Fruit fly (Drosophila melanogaster) whole organism: ENCODE measurements around the gene yip7.

Experiments used
- CG8478 ChIP-seq: fragments of >200 bp; optimal IDR thresholded peaks from 2 replicates; lab custom pipeline; 2018; ENCODE audit warnings: inconsistent platforms
- Dll ChIP-seq: fragments of >200 bp; optimal IDR thresholded peaks from 2 replicates; lab custom pipeline; 2017
- EcR ChIP-seq, 2 experiments: fragments of >200 bp; optimal IDR thresholded peaks; 2 replicates each; lab custom pipeline; 2017; ENCODE audit warnings: missing biosample characterization in 2 of 2, missing genetic modification characterization in 2 of 2, missing genetic modification reagents in 2 of 2
- pan ChIP-seq: fragments of >200 bp; optimal IDR thresholded peaks from 2 replicates; lab custom pipeline; 2017
- psq ChIP-seq: fragments of >200 bp; optimal IDR thresholded peaks from 2 replicates; lab custom pipeline; 2017
- usp ChIP-seq: fragments of >200 bp; optimal IDR thresholded peaks from 2 replicates; lab custom pipeline; 2017; ENCODE audit warnings: missing biosample characterization, missing genetic modification characterization, mixed read lengths

Gene yip7

DNA sequence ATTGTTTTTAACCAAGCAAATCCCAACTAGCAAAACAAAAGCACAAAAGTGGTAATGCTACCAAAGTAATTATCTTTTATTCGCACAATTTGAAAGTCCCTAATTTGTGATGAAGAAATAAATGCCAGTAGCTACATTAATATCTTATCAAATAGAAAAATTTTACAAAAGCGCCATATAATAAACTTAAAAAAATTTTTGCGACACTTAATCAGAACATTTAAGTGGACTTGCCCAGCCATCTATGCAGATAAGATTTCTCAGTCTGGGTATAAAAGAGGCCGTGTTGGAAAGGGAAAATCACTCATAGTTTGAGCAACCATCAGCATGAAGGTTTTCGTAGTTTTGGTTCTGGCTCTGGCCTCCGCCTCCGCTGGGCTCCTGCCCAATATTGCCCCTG lies at the start of gene yip7:
Gene yip7, plus strand, starts transcription at position 301 of the 400 bp plus-strand sequence.
- TF ChIP-seq usp (GFP tag; lab: Kevin White, UChicago) (no peak), EcR (GFP tag; optimal IDR thresholded peaks at IDR 0.05; lab: Kevin White, UChicago) (no peak), CG8478 (lab: Kevin White, UChicago) (no peak), Dll (lab: Kevin White, UChicago) (no peak), pan (lab: Kevin White, UChicago) (no peak), psq (lab: Kevin White, UChicago) (no peak)

DNA sequence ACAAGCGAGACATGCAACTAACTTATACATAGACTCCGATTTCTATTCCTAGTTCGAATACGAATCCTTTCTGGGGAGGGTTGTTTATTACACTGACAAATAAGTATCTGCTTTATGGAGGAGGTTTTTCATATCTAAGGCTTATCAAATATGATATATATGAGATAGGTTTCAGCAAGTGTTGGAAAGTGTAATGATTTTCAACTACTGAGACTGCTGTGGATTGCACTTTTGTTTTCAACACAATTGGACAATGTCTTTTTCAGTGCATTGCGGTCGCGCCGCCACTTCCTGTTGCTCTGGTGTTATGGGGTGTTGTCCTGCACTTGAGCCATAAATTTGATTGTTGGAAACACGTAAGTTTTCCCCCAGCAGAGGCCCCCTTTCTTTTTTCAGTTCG lies 47.4 kb upstream of the yip7 start:
- TF ChIP-seq Dll (lab: Kevin White, UChicago) = no peak
- no peak for TF ChIP-seq CG8478 (lab: Kevin White, UChicago)
- TF ChIP-seq pan (lab: Kevin White, UChicago) = no peak
- TF ChIP-seq EcR (GFP tag; optimal IDR thresholded peaks at IDR 0.05; lab: Kevin White, UChicago) = no peak
- TF ChIP-seq psq (lab: Kevin White, UChicago) = no peak
- no peak for TF ChIP-seq usp (GFP tag; lab: Kevin White, UChicago)

- TF ChIP-seq EcR (GFP tag; optimal IDR thresholded peaks at IDR 0.05; lab: Kevin White, UChicago) (no peak), usp (GFP tag; lab: Kevin White, UChicago) (no peak), CG8478 (lab: Kevin White, UChicago) (no peak), Dll (lab: Kevin White, UChicago) (no peak), psq (lab: Kevin White, UChicago) (no peak), pan (lab: Kevin White, UChicago) (no peak)
These were observed 46.3 kb upstream of the yip7 start for dm6 chr3L:5988675-5989074.

- TF ChIP-seq Dll (lab: Kevin White, UChicago) = no peak
- no peak for TF ChIP-seq CG8478 (lab: Kevin White, UChicago)
- no peak for TF ChIP-seq EcR (GFP tag; optimal IDR thresholded peaks at IDR 0.05; lab: Kevin White, UChicago)
- no peak for TF ChIP-seq psq (lab: Kevin White, UChicago)
- no peak for TF ChIP-seq pan (lab: Kevin White, UChicago)
- TF ChIP-seq usp (GFP tag; lab: Kevin White, UChicago) = no peak
These were observed 45.4 kb upstream of the yip7 start for dm6 chr3L:5989391-5990156.

DNA sequence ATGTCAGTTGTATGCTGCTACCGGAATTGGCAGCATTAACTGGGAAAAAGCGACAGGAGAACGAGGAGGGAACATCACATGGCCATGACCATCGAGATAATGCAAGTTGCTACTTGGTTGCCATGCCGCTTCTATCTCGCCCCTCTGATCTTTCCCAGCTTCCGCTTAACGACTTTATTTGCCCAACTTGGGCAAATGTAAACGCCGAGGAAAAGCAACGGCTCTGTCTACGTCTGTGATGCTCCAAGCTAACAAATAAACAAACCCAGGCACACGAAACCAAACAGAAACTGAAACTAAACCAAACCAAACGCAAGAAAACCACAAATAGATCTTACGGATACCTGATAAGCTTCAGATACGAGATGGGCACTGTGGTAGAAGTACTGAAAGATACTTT lies 42.8 kb upstream of the yip7 start:
- TF ChIP-seq psq (lab: Kevin White, UChicago) = no peak
- TF ChIP-seq pan (lab: Kevin White, UChicago) = no peak
- no peak for TF ChIP-seq usp (GFP tag; lab: Kevin White, UChicago)
- TF ChIP-seq EcR (GFP tag; optimal IDR thresholded peaks at IDR 0.05; lab: Kevin White, UChicago) = no peak
- TF ChIP-seq Dll (lab: Kevin White, UChicago) = no peak
- TF ChIP-seq CG8478 (lab: Kevin White, UChicago) = no peak

- TF ChIP-seq Dll (lab: Kevin White, UChicago) = no peak
- no peak for TF ChIP-seq CG8478 (lab: Kevin White, UChicago)
- TF ChIP-seq EcR (GFP tag; optimal IDR thresholded peaks at IDR 0.05; lab: Kevin White, UChicago) = no peak
- TF ChIP-seq usp (GFP tag; lab: Kevin White, UChicago) = no peak
- TF ChIP-seq psq (lab: Kevin White, UChicago) = no peak
- TF ChIP-seq pan (lab: Kevin White, UChicago) = no peak
These were observed 42.1 kb upstream of the yip7 start for dm6 chr3L:5992916-5993315.

dm6 chr3L:5993701-5994499 lies 41.1 kb upstream of the yip7 start:
- TF ChIP-seq EcR (GFP tag; optimal IDR thresholded peaks at IDR 0.05; lab: Kevin White, UChicago) = no peak
- TF ChIP-seq pan (lab: Kevin White, UChicago) = no peak
- no peak for TF ChIP-seq CG8478 (lab: Kevin White, UChicago)
- no peak for TF ChIP-seq usp (GFP tag; lab: Kevin White, UChicago)
- TF ChIP-seq Dll (lab: Kevin White, UChicago) = no peak
- no peak for TF ChIP-seq psq (lab: Kevin White, UChicago)

DNA sequence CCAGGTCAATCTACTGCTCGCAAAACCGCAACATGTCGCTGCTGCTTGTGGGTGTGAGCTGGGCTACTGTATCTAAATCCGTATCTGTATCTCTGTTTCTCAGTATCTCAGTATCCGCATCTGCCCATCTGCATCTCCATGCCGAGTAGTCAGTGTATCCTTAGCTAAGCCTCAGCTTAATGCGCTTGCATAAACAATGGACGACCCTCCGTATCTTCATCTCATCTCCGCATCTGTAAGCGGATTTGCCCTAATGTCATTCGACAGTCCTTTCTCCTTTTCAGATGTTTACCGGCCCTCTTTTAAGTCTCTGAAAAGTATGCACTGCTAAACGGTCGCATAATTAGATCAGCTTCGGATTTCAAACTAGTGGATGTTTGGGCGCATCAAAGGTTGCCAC lies 38.5 kb upstream of the yip7 start:
- TF ChIP-seq Dll (lab: Kevin White, UChicago) (no peak), psq (lab: Kevin White, UChicago) (no peak), CG8478 (lab: Kevin White, UChicago) (no peak), usp (GFP tag; lab: Kevin White, UChicago) (no peak), pan (lab: Kevin White, UChicago) (no peak), EcR (GFP tag; optimal IDR thresholded peaks at IDR 0.05; lab: Kevin White, UChicago) (no peak)

DNA sequence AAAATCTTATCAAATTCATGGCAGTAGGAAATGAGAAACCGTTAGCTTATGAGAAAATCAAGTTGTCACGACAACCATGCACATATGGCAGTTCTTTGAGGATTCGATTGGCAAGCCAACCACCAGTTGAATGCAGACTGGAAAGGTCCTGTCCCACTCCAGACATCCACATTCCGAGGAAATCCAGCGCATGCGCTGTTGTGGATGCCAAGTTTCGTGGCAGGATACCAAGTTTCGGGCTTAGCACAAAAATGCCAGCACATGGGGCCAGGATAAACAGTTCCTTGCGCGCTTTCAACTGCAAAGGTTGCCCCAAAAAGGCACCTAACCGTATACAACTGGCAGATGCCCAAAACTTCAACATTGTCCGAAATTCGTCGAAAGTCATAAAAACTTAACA lies 38.1 kb upstream of the yip7 start, which contains the start of gene PVRAP:
Gene PVRAP, plus strand, starts transcription at position 273 of the 400 bp plus-strand sequence.
- TF ChIP-seq usp (GFP tag; lab: Kevin White, UChicago) (no peak), pan (lab: Kevin White, UChicago) (no peak), psq (lab: Kevin White, UChicago) (no peak), CG8478 (lab: Kevin White, UChicago) (no peak), Dll (lab: Kevin White, UChicago) (no peak)

dm6 chr3L:5999888-6000287 lies 35.1 kb upstream of the yip7 start:
- no peak for TF ChIP-seq pan (lab: Kevin White, UChicago)
- TF ChIP-seq CG8478 (lab: Kevin White, UChicago) = no peak
- no peak for TF ChIP-seq EcR (GFP tag; optimal IDR thresholded peaks at IDR 0.05; lab: Kevin White, UChicago)
- no peak for TF ChIP-seq psq (lab: Kevin White, UChicago)
- TF ChIP-seq Dll (lab: Kevin White, UChicago) = no peak

DNA sequence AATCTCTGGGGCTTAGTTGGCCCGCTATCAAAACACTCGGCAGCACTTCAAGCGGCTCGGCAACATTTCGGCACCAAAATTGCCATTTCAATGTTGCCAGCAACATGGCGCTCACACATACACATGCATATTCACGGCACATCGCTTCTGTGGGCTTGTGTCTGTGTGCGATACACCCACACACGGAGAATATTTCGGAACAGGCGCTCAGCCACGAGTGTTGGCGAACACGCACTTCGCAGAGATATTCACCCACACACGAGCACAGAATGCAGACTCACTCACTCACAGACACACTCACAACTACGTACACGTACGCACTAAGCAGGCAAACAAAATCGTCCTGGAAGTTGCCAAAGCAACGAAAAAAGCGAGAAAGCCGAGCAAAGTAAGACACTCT lies 34.1 kb upstream of the yip7 start:
- no peak for TF ChIP-seq CG8478 (lab: Kevin White, UChicago)
- no peak for TF ChIP-seq pan (lab: Kevin White, UChicago)
- no peak for TF ChIP-seq Dll (lab: Kevin White, UChicago)
- no peak for TF ChIP-seq usp (GFP tag; lab: Kevin White, UChicago)
- TF ChIP-seq psq (lab: Kevin White, UChicago) = no peak
- TF ChIP-seq EcR (GFP tag; optimal IDR thresholded peaks at IDR 0.05; lab: Kevin White, UChicago) = no peak
